Fruit fly (Drosophila melanogaster): Measurements from ENCODE around the gene CG13841.

DNA sequence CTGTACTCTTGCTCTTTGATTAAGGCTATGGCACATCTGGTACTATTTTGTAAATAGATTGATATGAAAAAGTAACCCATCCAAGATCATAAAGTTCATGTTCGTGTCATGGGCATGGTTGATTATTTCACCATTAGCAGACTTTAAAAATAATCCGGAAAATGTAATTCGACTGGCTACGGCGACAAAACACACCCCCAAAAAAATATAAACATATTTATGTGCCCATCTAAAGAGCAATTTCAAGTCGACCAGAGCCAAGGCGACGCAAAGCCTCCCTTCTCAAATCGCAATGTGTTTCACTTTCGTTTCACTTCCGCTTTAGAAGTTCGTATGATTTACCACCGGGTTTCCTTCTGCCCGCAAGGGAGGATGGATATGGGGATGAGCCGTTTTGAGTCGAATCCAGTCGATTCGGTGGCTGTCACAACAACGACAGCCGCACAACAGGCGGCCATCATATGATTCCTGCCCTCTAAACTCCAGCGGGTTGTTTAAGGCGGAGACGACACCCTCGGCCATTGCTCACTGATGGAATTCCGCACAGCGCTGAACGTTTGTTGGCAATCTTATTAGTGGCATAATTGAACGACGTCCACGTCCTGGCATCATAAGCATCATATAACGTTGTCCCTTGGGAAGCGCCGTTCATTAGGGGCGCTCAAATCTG, 48.4 kb downstream of the CG13841 start:
- TF ChIP-seq CG8478 (optimal IDR thresholded peaks at IDR 0.05) (no peak), CTCF (optimal IDR thresholded peaks at IDR 0.05) (no peak)

All from S2 (cell line).